Worm (Caenorhabditis elegans) whole organism, late embryonic: Measurements from ENCODE around the gene R10E4.6.

Source experiments
- ama-1 ChIP-seq: fragments of 150-350 bp; optimal IDR thresholded peaks from 2 replicates; lab custom pipeline; 2014
- ceh-6 ChIP-seq: fragments of 200-800 bp; sonication (Bioruptor generic); optimal IDR thresholded peaks from 2 replicates; lab custom pipeline; 2018; ENCODE audit warnings: mild to moderate bottlenecking, missing genetic modification characterization, missing compliant biosample characterization
- dve-1 ChIP-seq: sonication (generic microtip); optimal IDR thresholded peaks from 2 replicates; lab custom pipeline; 2017; ENCODE audit warnings: antibody characterized with exemption, mild to moderate bottlenecking, missing genetic modification characterization, missing compliant biosample characterization
- ets-4 ChIP-seq: sonication (generic microtip); optimal IDR thresholded peaks from 2 replicates; lab custom pipeline; 2016; ENCODE audit warnings: missing genetic modification characterization, missing compliant biosample characterization
- nhr-11 ChIP-seq: fragments of 150-350 bp; optimal IDR thresholded peaks from 2 replicates; lab custom pipeline; 2014; ENCODE audit warnings: missing biosample characterization, missing genetic modification characterization
- pat-9 ChIP-seq: fragments of 200-800 bp; sonication (Bioruptor generic); optimal IDR thresholded peaks from 2 replicates; lab custom pipeline; 2018; ENCODE audit warnings: mild to moderate bottlenecking, missing genetic modification characterization, moderate library complexity, missing compliant biosample characterization

DNA sequence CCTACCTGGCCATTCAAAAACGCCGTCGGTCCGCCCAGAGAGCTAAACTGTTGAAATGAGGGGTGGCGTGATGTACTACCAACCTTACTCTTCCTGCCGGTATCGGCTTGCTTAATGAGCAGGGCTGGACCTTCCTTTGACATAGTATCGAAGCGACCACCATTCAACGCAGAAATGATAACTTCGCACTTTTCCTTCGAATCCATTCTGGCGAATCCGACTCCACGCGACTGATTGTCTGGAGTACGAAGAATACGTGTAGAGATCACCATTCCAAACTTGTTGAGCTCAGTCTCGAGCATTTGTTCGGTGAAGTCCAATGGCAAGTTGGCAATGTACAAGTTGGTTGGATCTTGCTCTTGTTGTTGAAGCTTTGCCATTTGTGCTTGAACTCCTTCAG lies 15.0 kb upstream of the R10E4.6 start:
- no peak for TF ChIP-seq ets-4 (tag; lab: Kevin White, UChicago)
- no peak for TF ChIP-seq dve-1 (tag; lab: Kevin White, UChicago)
- no peak for TF ChIP-seq ceh-6 (GFP tag; lab: Kevin White, UChicago)
- no peak for TF ChIP-seq ama-1 (lab: Kevin White, UChicago)
- TF ChIP-seq nhr-11 = no peak
- no peak for TF ChIP-seq pat-9
